Fruit fly (Drosophila melanogaster) whole organism, embryonic: Measurements from ENCODE around the gene Eo.

Experiments used
- CG16779 ChIP-seq: fragments of 200-800 bp; sonication (Bioruptor generic); IDR thresholded peaks from 2 replicates; pipeline ENCODE4 v1.3.6; 2022; ENCODE audit warnings: missing biosample characterization, missing genetic modification characterization
- CG31224 ChIP-seq: fragments of 200-800 bp; sonication (Bioruptor generic); IDR thresholded peaks from 2 replicates; pipeline ENCODE4 v1.3.6; 2022; ENCODE audit warnings: missing biosample characterization, missing genetic modification characterization
- CG31441 ChIP-seq: fragments of 200-800 bp; sonication (Bioruptor generic); IDR thresholded peaks from 2 replicates; pipeline ENCODE4 v1.3.6; 2022; ENCODE audit warnings: missing biosample characterization, missing genetic modification characterization
- CG6654 ChIP-seq: fragments of 200-800 bp; sonication (Bioruptor generic); optimal IDR thresholded peaks from 2 replicates; lab custom pipeline; 2017; ENCODE audit warnings: missing biosample characterization, mild to moderate bottlenecking, missing genetic modification characterization
- Dfd ChIP-seq, 2 experiments: fragments of >200 bp; optimal IDR thresholded peaks; 2 replicates each; lab custom pipeline; 2017; ENCODE audit warnings: missing biosample characterization in 2 of 2, missing genetic modification characterization in 2 of 2
- Tbp ChIP-seq: fragments of >200 bp; optimal IDR thresholded peaks from 2 replicates; lab custom pipeline; 2018; ENCODE audit warnings: missing biosample characterization, missing genetic modification characterization
- ftz-f1 ChIP-seq: fragments of 200-800 bp; sonication (Bioruptor generic); optimal IDR thresholded peaks from 2 replicates; lab custom pipeline; 2016; ENCODE audit warnings: missing biosample characterization, missing genetic modification characterization
- kay ChIP-seq: fragments of 200-800 bp; sonication (Bioruptor generic); optimal IDR thresholded peaks from 2 replicates; lab custom pipeline; 2016; ENCODE audit warnings: missing biosample characterization, missing genetic modification characterization

DNA sequence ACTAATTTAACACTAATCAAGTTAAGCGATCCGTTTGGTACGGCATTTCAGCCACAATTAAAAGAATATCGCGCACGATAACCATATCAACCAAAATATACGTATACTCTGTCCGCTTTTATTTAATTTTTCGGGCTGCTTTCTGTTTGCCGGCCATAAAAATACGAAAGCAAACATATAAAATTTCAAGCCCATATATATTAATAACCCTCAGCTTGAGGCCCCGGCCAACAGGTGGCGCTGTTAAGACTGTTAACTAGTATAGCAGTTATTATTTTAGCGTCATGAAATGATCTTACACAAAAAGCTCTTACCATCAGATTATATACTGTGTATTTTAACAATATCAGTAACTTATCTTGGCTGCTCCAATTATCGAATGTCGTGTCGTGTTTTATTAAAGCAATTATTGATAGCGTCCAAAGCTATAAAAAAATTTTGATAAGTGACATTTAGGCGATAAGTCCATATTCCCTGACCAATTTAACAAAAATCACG, at the start of gene Eo:
- TF ChIP-seq Dfd (GFP tag; optimal IDR thresholded peaks at IDR 0.05; lab: Kevin White, UChicago) (no peak), Tbp (GFP tag; lab: Kevin White, UChicago) (no peak), CG6654 (GFP tag; lab: Kevin White, UChicago) (no peak), ftz-f1 (GFP tag; lab: Kevin White, UChicago) (no peak), CG31441 (GFP tag; lab: Robert Waterston, UW) (no peak), CG31224 (GFP tag; lab: Robert Waterston, UW) (no peak), kay (no peak), CG16779 (GFP tag; lab: Robert Waterston, UW) (no peak)
